Worm (Caenorhabditis elegans) whole organism, L4 larva: ENCODE data around the gene sms-1.

Experiments used
- F37D6.2 ChIP-seq: sonication (generic microtip); optimal IDR thresholded peaks from 2 replicates; lab custom pipeline; 2016; ENCODE audit warnings: mild to moderate bottlenecking, missing genetic modification characterization, missing compliant biosample characterization
- F49E8.2 ChIP-seq: sonication (generic microtip); optimal IDR thresholded peaks from 2 replicates; lab custom pipeline; 2016; ENCODE audit warnings: missing compliant biosample characterization, mild to moderate bottlenecking, missing genetic modification characterization, borderline replicate concordance
- R02D3.7 ChIP-seq: fragments of 150-350 bp; sonication (generic microtip); optimal IDR thresholded peaks from 3 replicates; lab custom pipeline; 2014; ENCODE audit warnings: missing biosample characterization, missing genetic modification characterization
- T26A8.4 ChIP-seq: fragments of 200-800 bp; sonication (Bioruptor generic); IDR thresholded peaks from 2 replicates; pipeline ENCODE4 v1.3.6; 2022; ENCODE audit warnings: missing genetic modification characterization, missing compliant biosample characterization
- Y105C5A.15 ChIP-seq: fragments of 200-800 bp; sonication (Bioruptor generic); IDR thresholded peaks from 2 replicates; pipeline ENCODE4 v1.3.6; 2022; ENCODE audit warnings: missing genetic modification characterization, missing compliant biosample characterization
- Y48G9A.11 ChIP-seq: fragments of 200-800 bp; sonication (Bioruptor generic); IDR thresholded peaks from 2 replicates; pipeline ENCODE4 v1.3.6; 2022; ENCODE audit warnings: missing genetic modification reagents, missing genetic modification characterization, missing compliant biosample characterization
- Y5F2A.4 ChIP-seq: fragments of 200-800 bp; sonication (Bioruptor generic); optimal IDR thresholded peaks from 2 replicates; lab custom pipeline; 2018; ENCODE audit warnings: mild to moderate bottlenecking, missing genetic modification characterization, missing compliant biosample characterization
- ZK546.5 ChIP-seq, 2 experiments: sonication (generic microtip); optimal IDR thresholded peaks; 2 replicates each; lab custom pipeline; 2017; ENCODE audit warnings: missing biosample characterization in 2 of 2, missing genetic modification characterization in 2 of 2
- aha-1 ChIP-seq: fragments of 150-350 bp; peaks from one replicate; lab custom pipeline; 2014; ENCODE audit warnings: missing biosample characterization, missing genetic modification characterization
- aly-2 ChIP-seq: sonication (generic microtip); optimal IDR thresholded peaks from 2 replicates; lab custom pipeline; 2018; ENCODE audit warnings: missing biosample characterization, missing genetic modification characterization
- ceh-28 ChIP-seq: fragments of 150-350 bp; optimal IDR thresholded peaks from 2 replicates; lab custom pipeline; 2014; ENCODE audit warnings: missing biosample characterization, missing genetic modification reagents, missing genetic modification characterization
- ceh-44 ChIP-seq: fragments of 200-800 bp; sonication (Bioruptor generic); IDR thresholded peaks from 2 replicates; pipeline ENCODE4 v1.3.6; 2022; ENCODE audit warnings: missing genetic modification reagents, missing genetic modification characterization, missing compliant biosample characterization
- ceh-62 ChIP-seq: sonication (generic microtip); optimal IDR thresholded peaks from 2 replicates; lab custom pipeline; 2017; ENCODE audit warnings: missing biosample characterization, missing genetic modification characterization
- daf-12 ChIP-seq: fragments of 150-350 bp; optimal IDR thresholded peaks from 2 replicates; lab custom pipeline; 2014; ENCODE audit warnings: missing biosample characterization, missing genetic modification reagents, missing genetic modification characterization
- daf-16 ChIP-seq, 3 experiments: sonication (generic microtip); optimal IDR thresholded peaks; 2 replicates each; lab custom pipeline; 2016 to 2017; ENCODE audit warnings: missing genetic modification characterization in 3 of 3, missing genetic modification reagents in 3 of 3, mild to moderate bottlenecking in 2 of 3, missing compliant biosample characterization in 2 of 3, missing biosample characterization in 1 of 3, moderate library complexity in 1 of 3
- dmd-6 ChIP-seq: fragments of 200-800 bp; sonication (Bioruptor generic); IDR thresholded peaks from 2 replicates; pipeline ENCODE4 v1.3.6; 2022; ENCODE audit warnings: missing genetic modification reagents, missing genetic modification characterization, missing compliant biosample characterization
- dve-1 ChIP-seq: sonication (generic microtip); optimal IDR thresholded peaks from 2 replicates; lab custom pipeline; 2017; ENCODE audit warnings: antibody characterized with exemption, mild to moderate bottlenecking, missing genetic modification characterization, missing compliant biosample characterization; ENCODE audit not compliant: insufficient read depth
- egl-27 ChIP-seq: sonication (generic microtip); optimal IDR thresholded peaks from 3 replicates; lab custom pipeline; 2017; ENCODE audit warnings: missing biosample characterization, missing genetic modification reagents, missing genetic modification characterization
- fkh-10 ChIP-seq: fragments of 150-350 bp; optimal IDR thresholded peaks from 2 replicates; lab custom pipeline; 2014; ENCODE audit warnings: missing biosample characterization, missing genetic modification reagents, missing genetic modification characterization
- fos-1 ChIP-seq: fragments of 150-350 bp; optimal IDR thresholded peaks from 2 replicates; lab custom pipeline; 2014; ENCODE audit warnings: missing biosample characterization, missing genetic modification characterization
- hlh-30 ChIP-seq: sonication (generic microtip); optimal IDR thresholded peaks from 2 replicates; lab custom pipeline; 2017; ENCODE audit warnings: antibody characterized with exemption, mild to moderate bottlenecking, missing genetic modification characterization, missing compliant biosample characterization; ENCODE audit not compliant: insufficient read depth
- lin-1 ChIP-seq: fragments of 200-800 bp; sonication (Bioruptor generic); IDR thresholded peaks from 2 replicates; pipeline ENCODE4 v1.3.6; 2022; ENCODE audit warnings: missing genetic modification reagents, missing genetic modification characterization, missing compliant biosample characterization
- lin-39 ChIP-seq: fragments of 150-350 bp; optimal IDR thresholded peaks from 2 replicates; lab custom pipeline; 2014; ENCODE audit warnings: missing biosample characterization, missing genetic modification reagents, missing genetic modification characterization
- lir-3 ChIP-seq: sonication (generic microtip); optimal IDR thresholded peaks from 2 replicates; lab custom pipeline; 2016; ENCODE audit warnings: mild to moderate bottlenecking, missing genetic modification characterization, missing compliant biosample characterization
- madf-5 ChIP-seq, 2 experiments: fragments of 200-800 bp; sonication (Bioruptor generic); IDR thresholded peaks; 2 replicates each; pipeline ENCODE4 v1.3.6; 2022; ENCODE audit warnings: missing compliant biosample characterization in 2 of 2, missing genetic modification characterization in 2 of 2
- mdl-1 ChIP-seq, 2 experiments: fragments of 150-350 bp in 1 of 2; sonication (generic microtip) in 1 of 2; optimal IDR thresholded peaks; 2 replicates each; lab custom pipeline; 2014 to 2017; ENCODE audit warnings: missing biosample characterization in 2 of 2, missing genetic modification characterization in 2 of 2
- mes-2 ChIP-seq: sonication (generic microtip); optimal IDR thresholded peaks from 2 replicates; lab custom pipeline; 2016; ENCODE audit warnings: missing genotype, mild to moderate bottlenecking, missing genetic modification characterization, missing compliant biosample characterization; ENCODE audit not compliant: poor library complexity, severe bottlenecking
- mxl-2 ChIP-seq: fragments of 200-800 bp; sonication (Bioruptor generic); conservative IDR thresholded peaks from 2 replicates; pipeline ENCODE4 v1.3.6; 2022; ENCODE audit warnings: missing genetic modification reagents, missing genetic modification characterization, missing compliant biosample characterization
- nhr-11 ChIP-seq: fragments of 150-350 bp; optimal IDR thresholded peaks from 2 replicates; lab custom pipeline; 2014; ENCODE audit warnings: missing biosample characterization, missing genetic modification characterization
- nhr-237 ChIP-seq: sonication (generic microtip); optimal IDR thresholded peaks from 2 replicates; lab custom pipeline; 2017; ENCODE audit warnings: missing biosample characterization, missing genetic modification characterization
- nhr-28 ChIP-seq: fragments of 150-350 bp; optimal IDR thresholded peaks from 2 replicates; lab custom pipeline; 2014; ENCODE audit warnings: missing biosample characterization, missing genetic modification characterization
- nhr-48 ChIP-seq: sonication (generic microtip); optimal IDR thresholded peaks from 2 replicates; lab custom pipeline; 2016; ENCODE audit warnings: mild to moderate bottlenecking, missing genetic modification characterization, missing compliant biosample characterization
- pqm-1 ChIP-seq: sonication (generic microtip); optimal IDR thresholded peaks from 2 replicates; lab custom pipeline; 2017; ENCODE audit warnings: missing biosample characterization, missing genetic modification characterization
- sdz-12 ChIP-seq: fragments of 200-800 bp; sonication (Bioruptor generic); optimal IDR thresholded peaks from 2 replicates; lab custom pipeline; 2018; ENCODE audit warnings: mild to moderate bottlenecking, missing genetic modification characterization, missing compliant biosample characterization
- skn-1 ChIP-seq: fragments of 150-350 bp; optimal IDR thresholded peaks from 2 replicates; lab custom pipeline; 2014; ENCODE audit warnings: missing biosample characterization, missing genetic modification characterization
- tra-1 ChIP-seq: fragments of 200-800 bp; sonication (Bioruptor generic); IDR thresholded peaks from 2 replicates; pipeline ENCODE4 v1.3.6; 2022; ENCODE audit warnings: missing genetic modification reagents, missing genetic modification characterization, missing compliant biosample characterization
- unc-130 ChIP-seq: sonication (generic microtip); optimal IDR thresholded peaks from 2 replicates; lab custom pipeline; 2016; ENCODE audit warnings: missing genetic modification reagents, missing genetic modification characterization, missing compliant biosample characterization
- unc-62 ChIP-seq, 3 experiments: fragments of 150-350 bp in 1 of 3; sonication (generic microtip); optimal IDR thresholded peaks in 2 of 3; peaks in 1 of 3; 1 replicate in 1 of 3; 2 replicates in 2 of 3; lab custom pipeline; 2014 to 2017; ENCODE audit warnings: missing biosample characterization in 3 of 3, missing genetic modification characterization in 3 of 3, missing genetic modification reagents in 3 of 3, missing genotype in 1 of 3
- zag-1 ChIP-seq: fragments of 150-350 bp; optimal IDR thresholded peaks from 2 replicates; lab custom pipeline; 2014; ENCODE audit warnings: missing biosample characterization, missing genetic modification characterization
- ztf-11 ChIP-seq: fragments of 150-350 bp; optimal IDR thresholded peaks from 2 replicates; lab custom pipeline; 2014; ENCODE audit warnings: missing biosample characterization, missing genetic modification characterization

sms-1 gene

ce11 chrIV:11474067-11474466 is 23.9 kb downstream of the sms-1 start (continued):
- no peak for TF ChIP-seq fos-1
- TF ChIP-seq sdz-12 = peak; percentile 91
- peak; percentile 34 for TF ChIP-seq nhr-11 (tag; lab: Kevin White, UChicago)
- TF ChIP-seq Y48G9A.11 (GFP tag; lab: Robert Waterston, UW) = peak; percentile 88
- peak; percentile 76 to 88; a peak in 3 of 4 replicates for TF ChIP-seq madf-5 (GFP tag; IDR thresholded peaks at IDR 0.05; lab: Robert Waterston, UW)
- TF ChIP-seq hlh-30 = peak; percentile 73
- TF ChIP-seq dmd-6 (GFP tag; lab: Robert Waterston, UW) = peak; percentile 75
- peak; percentile 90 for TF ChIP-seq T26A8.4 (GFP tag; lab: Robert Waterston, UW)
- peak; percentile 81 for TF ChIP-seq aly-2 (tag; lab: Kevin White, UChicago)
- peak; percentile 93 for TF ChIP-seq lin-1 (GFP tag; lab: Robert Waterston, UW)
- TF ChIP-seq aha-1 = peak; percentile 95
- no peak for TF ChIP-seq lin-39 (tag; lab: Kevin White, UChicago)
- peak; percentile 92 for TF ChIP-seq mes-2 (tag; lab: Kevin White, UChicago)
- peak; percentile 91 for TF ChIP-seq mxl-2 (GFP tag; lab: Robert Waterston, UW)
- peak; percentile 14 for TF ChIP-seq R02D3.7 (tag; lab: Kevin White, UChicago)
- TF ChIP-seq fkh-10 (GFP tag; lab: Kevin White, UChicago) = no peak
- no peak for TF ChIP-seq unc-62 (GFP tag; optimal IDR thresholded peaks at IDR 0.05 in 1 of 2; lab: Kevin White, UChicago)
- no peak for TF ChIP-seq unc-62 (tag; optimal IDR thresholded peaks at IDR 0.05; lab: Kevin White, UChicago)
- TF ChIP-seq Y105C5A.15 (GFP tag; lab: Robert Waterston, UW) = peak; percentile 96

DNA sequence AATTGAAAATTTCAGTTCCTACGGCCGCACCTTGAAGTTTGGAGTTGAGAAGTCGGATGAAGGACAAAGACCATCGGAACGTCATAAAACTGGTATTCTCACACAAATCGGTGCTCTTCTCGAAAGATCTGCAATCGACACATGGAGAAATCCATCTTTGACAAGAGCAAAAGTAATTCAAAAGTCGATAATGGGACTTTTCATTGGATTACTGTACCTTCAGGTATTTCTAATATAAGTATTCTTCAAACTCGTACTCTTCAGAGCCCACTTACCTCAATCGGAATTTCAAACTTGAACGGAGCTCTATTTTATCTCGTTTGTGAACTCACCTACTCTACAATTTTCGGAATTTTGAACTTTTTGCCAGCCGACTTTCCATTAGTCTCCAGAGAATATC is 26.0 kb downstream of the sms-1 start:
- TF ChIP-seq unc-62 (GFP tag; optimal IDR thresholded peaks at IDR 0.05 in 1 of 2; lab: Kevin White, UChicago) = peak in 1 of 2 experiments; percentile 87
- no peak for TF ChIP-seq unc-62 (tag; optimal IDR thresholded peaks at IDR 0.05; lab: Kevin White, UChicago)
- no peak for TF ChIP-seq tra-1 (GFP tag; lab: Robert Waterston, UW)
- no peak for TF ChIP-seq Y5F2A.4
- no peak for TF ChIP-seq mdl-1 (tag; optimal IDR thresholded peaks at IDR 0.05; lab: Kevin White, UChicago)

- TF ChIP-seq pqm-1 = peak; percentile 82
- TF ChIP-seq ceh-28 (tag; lab: Kevin White, UChicago) = no peak
- no peak for TF ChIP-seq nhr-237 (tag; lab: Kevin White, UChicago)
- peak; percentile 72 for TF ChIP-seq dve-1 (tag; lab: Kevin White, UChicago)
- TF ChIP-seq aha-1 = peak; percentile 58
- TF ChIP-seq nhr-28 (tag; lab: Kevin White, UChicago) = peak; percentile 81
- TF ChIP-seq daf-16 (GFP tag; optimal IDR thresholded peaks at IDR 0.05; lab: Kevin White, UChicago) = no peak
- peak; percentile 95 for TF ChIP-seq daf-16 (tag; optimal IDR thresholded peaks at IDR 0.05; lab: Kevin White, UChicago)
These were observed 28.0 kb downstream of the sms-1 start, which contains the start of the genes C10C6.13 and wht-2 for ce11 chrIV:11469698-11470591. Gene C10C6.13 (minus strand): TSS chrIV:11469748. Gene wht-2 (plus strand): TSS chrIV:11470436.

DNA sequence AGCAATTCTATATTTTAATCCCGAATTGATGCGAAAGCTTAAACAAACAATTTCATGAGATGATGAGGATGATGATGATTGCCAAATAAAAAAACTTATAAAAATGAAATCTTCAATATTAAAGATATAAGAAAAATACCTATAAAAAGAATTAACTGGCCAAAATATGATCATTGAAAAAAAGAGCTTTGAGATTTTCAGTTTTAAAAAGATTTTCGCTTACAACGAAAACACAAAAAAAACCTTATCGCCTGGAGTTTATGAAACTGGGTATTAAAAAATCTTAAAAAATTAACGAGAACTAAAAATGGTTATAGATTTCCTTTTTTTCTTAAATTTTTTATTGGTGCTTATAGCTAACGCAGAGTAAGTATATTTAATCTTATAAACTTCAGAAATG is 30.6 kb downstream of the sms-1 start, which contains the start of gene C10C6.7:
TSS of gene C10C6.7 (minus strand) at position 101 of the 400 bp plus-strand sequence.
- TF ChIP-seq unc-130 (GFP tag; lab: Kevin White, UChicago) (no peak), ZK546.5 (tag; optimal IDR thresholded peaks at IDR 0.05; lab: Kevin White, UChicago) (no peak), ztf-11 (tag; lab: Kevin White, UChicago) (no peak), skn-1 (no peak), Y5F2A.4 (no peak), ceh-62 (no peak), F37D6.2 (tag; lab: Kevin White, UChicago) (no peak), zag-1 (no peak), ceh-44 (GFP tag; lab: Robert Waterston, UW) (no peak), lir-3 (tag; lab: Kevin White, UChicago) (no peak), daf-12 (no peak), egl-27 (tag; lab: Kevin White, UChicago) (no peak), nhr-48 (tag; lab: Kevin White, UChicago) (no peak), F49E8.2 (tag; lab: Kevin White, UChicago) (no peak)
